Fruit fly (Drosophila melanogaster) whole organism, embryonic: ENCODE data around the gene Atat.

Source experiments
- Atf3 ChIP-seq: fragments of 200-800 bp; sonication (Bioruptor generic); optimal IDR thresholded peaks from 3 replicates; lab custom pipeline; 2016; ENCODE audit warnings: missing biosample characterization, missing genetic modification characterization
- CG10431 ChIP-seq: fragments of 200-800 bp; sonication (Bioruptor generic); optimal IDR thresholded peaks from 3 replicates; lab custom pipeline; 2018; ENCODE audit warnings: missing biosample characterization, mild to moderate bottlenecking, missing genetic modification characterization
- CG10565 ChIP-seq: fragments of 200-800 bp; sonication (Bioruptor generic); optimal IDR thresholded peaks from 3 replicates; lab custom pipeline; 2016; ENCODE audit warnings: missing biosample characterization, mild to moderate bottlenecking, missing genetic modification characterization
- CG12299 ChIP-seq: fragments of 200-800 bp; sonication (Bioruptor generic); optimal IDR thresholded peaks from 2 replicates; lab custom pipeline; 2018; ENCODE audit warnings: missing biosample characterization, mild to moderate bottlenecking, missing genetic modification characterization
- CG15073 ChIP-seq: fragments of 200-800 bp; sonication (Bioruptor generic); optimal IDR thresholded peaks from 2 replicates; lab custom pipeline; 2016; ENCODE audit warnings: missing biosample characterization, missing genetic modification characterization
- CG30020 ChIP-seq: fragments of 200-800 bp; optimal IDR thresholded peaks from 2 replicates; lab custom pipeline; 2019; ENCODE audit warnings: missing biosample characterization, mild to moderate bottlenecking, missing genetic modification characterization, moderate library complexity
- CG34376 ChIP-seq: fragments of 200-800 bp; sonication (Bioruptor generic); optimal IDR thresholded peaks from 2 replicates; lab custom pipeline; 2018; ENCODE audit warnings: missing biosample characterization, mild to moderate bottlenecking, missing genetic modification characterization
- CG34422 ChIP-seq: fragments of 200-800 bp; sonication (Bioruptor generic); IDR thresholded peaks from 3 replicates; pipeline ENCODE4 v1.3.6; 2022; ENCODE audit warnings: missing biosample characterization, missing genetic modification characterization
- CG4424 ChIP-seq: fragments of 200-800 bp; sonication (Bioruptor generic); optimal IDR thresholded peaks from 3 replicates; lab custom pipeline; 2016; ENCODE audit warnings: missing biosample characterization, missing genetic modification characterization
- CG6254 ChIP-seq: fragments of 200-800 bp; sonication (Bioruptor generic); optimal IDR thresholded peaks from 3 replicates; lab custom pipeline; 2017; ENCODE audit warnings: mild to moderate bottlenecking, missing biosample characterization, missing genetic modification reagents, missing genetic modification characterization
- CG6689 ChIP-seq: fragments of 200-800 bp; sonication (Bioruptor generic); IDR thresholded peaks from 2 replicates; pipeline ENCODE4 v1.3.6; 2022; ENCODE audit warnings: missing biosample characterization, missing genetic modification characterization
- CG8765 ChIP-seq: fragments of 200-800 bp; sonication (Bioruptor generic); IDR thresholded peaks from 2 replicates; pipeline ENCODE4 v1.3.6; 2022; ENCODE audit warnings: missing biosample characterization, missing genetic modification characterization
- CG9932 ChIP-seq: fragments of 200-800 bp; sonication (Bioruptor generic); IDR thresholded peaks from 2 replicates; pipeline ENCODE4 v1.3.6; 2022; ENCODE audit warnings: missing biosample characterization, missing genetic modification characterization
- CkIIα-i1 ChIP-seq: fragments of 200-800 bp; sonication (Bioruptor generic); IDR thresholded peaks from 2 replicates; pipeline ENCODE4 v1.3.6; 2022; ENCODE audit warnings: missing biosample characterization, missing genetic modification characterization
- E2f1 ChIP-seq: fragments of 200-800 bp; sonication (Bioruptor generic); IDR thresholded peaks from 2 replicates; pipeline ENCODE4 v1.3.6; 2022; ENCODE audit warnings: missing biosample characterization, missing genetic modification characterization
- Fer2 ChIP-seq: fragments of 200-800 bp; sonication (Bioruptor generic); optimal IDR thresholded peaks from 2 replicates; lab custom pipeline; 2018; ENCODE audit warnings: missing biosample characterization, mild to moderate bottlenecking, missing genetic modification characterization, moderate library complexity
- H15 ChIP-seq: fragments of 200-800 bp; sonication (Bioruptor generic); IDR thresholded peaks from 3 replicates; pipeline ENCODE4 v1.3.6; 2022; ENCODE audit warnings: missing biosample characterization, missing genetic modification characterization
- Hr78 ChIP-seq, 2 experiments: fragments of 200-800 bp in 1 of 2; fragments of >200 bp in 1 of 2; sonication (Bioruptor generic) in 1 of 2; optimal IDR thresholded peaks; 2 replicates each; lab custom pipeline; 2017 to 2019; ENCODE audit warnings: missing biosample characterization in 2 of 2, missing genetic modification characterization in 2 of 2, mild to moderate bottlenecking in 1 of 2, moderate library complexity in 1 of 2
- Meics ChIP-seq: fragments of 200-800 bp; sonication (Bioruptor generic); optimal IDR thresholded peaks from 2 replicates; lab custom pipeline; 2017; ENCODE audit warnings: missing biosample characterization, mild to moderate bottlenecking, missing genetic modification characterization
- Myb ChIP-seq: fragments of 200-800 bp; sonication (Bioruptor generic); optimal IDR thresholded peaks from 2 replicates; lab custom pipeline; 2016; ENCODE audit warnings: missing biosample characterization, missing genetic modification characterization
- Nf-YA ChIP-seq: fragments of 200-800 bp; sonication (Bioruptor generic); IDR thresholded peaks from 2 replicates; pipeline ENCODE4 v1.3.6; 2022; ENCODE audit warnings: missing biosample characterization, missing genetic modification characterization
- Ravus ChIP-seq: fragments of 200-800 bp; sonication (Bioruptor generic); IDR thresholded peaks from 2 replicates; pipeline ENCODE4 v1.3.6; 2022; ENCODE audit warnings: missing biosample characterization, missing genetic modification characterization
- Rx ChIP-seq: fragments of 200-800 bp; sonication (Bioruptor generic); IDR thresholded peaks from 2 replicates; pipeline ENCODE4 v1.3.6; 2022; ENCODE audit warnings: missing biosample characterization, missing genetic modification characterization
- Taf1 ChIP-seq: fragments of 200-800 bp; sonication (Bioruptor generic); IDR thresholded peaks from 2 replicates; pipeline ENCODE4 v1.3.6; 2022; ENCODE audit warnings: missing biosample characterization, missing genetic modification characterization
- bsh ChIP-seq, 2 experiments: fragments of 200-800 bp; sonication (Bioruptor generic); optimal IDR thresholded peaks; 2 replicates each; lab custom pipeline; 2017 to 2018; ENCODE audit warnings: mild to moderate bottlenecking in 2 of 2, missing biosample characterization in 2 of 2, missing genetic modification characterization in 2 of 2, moderate library complexity in 1 of 2
- cato ChIP-seq: fragments of 200-800 bp; sonication (Bioruptor generic); optimal IDR thresholded peaks from 2 replicates; lab custom pipeline; 2016; ENCODE audit warnings: missing biosample characterization, missing genetic modification characterization, borderline replicate concordance
- chn ChIP-seq: fragments of 200-800 bp; sonication (Bioruptor generic); optimal IDR thresholded peaks from 2 replicates; lab custom pipeline; 2016; ENCODE audit warnings: missing biosample characterization, missing genetic modification characterization
- da ChIP-seq: fragments of 200-800 bp; sonication (Bioruptor generic); optimal IDR thresholded peaks from 2 replicates; lab custom pipeline; 2016; ENCODE audit warnings: missing biosample characterization, missing genetic modification characterization
- danr ChIP-seq: fragments of 200-800 bp; sonication (Bioruptor generic); IDR thresholded peaks from 2 replicates; pipeline ENCODE4 v1.3.6; 2022; ENCODE audit warnings: missing biosample characterization, missing genetic modification characterization
- fd64A ChIP-seq: fragments of 200-800 bp; sonication (Bioruptor generic); optimal IDR thresholded peaks from 3 replicates; lab custom pipeline; 2018; ENCODE audit warnings: missing biosample characterization, mild to moderate bottlenecking, missing genetic modification characterization
- gce ChIP-seq: fragments of 200-800 bp; sonication (Bioruptor generic); IDR thresholded peaks from 3 replicates; pipeline ENCODE4 v1.3.6; 2022; ENCODE audit warnings: missing biosample characterization, missing genetic modification characterization
- gcm2 ChIP-seq: fragments of 200-800 bp; sonication (Bioruptor generic); optimal IDR thresholded peaks from 2 replicates; lab custom pipeline; 2016; ENCODE audit warnings: missing biosample characterization, missing genetic modification characterization
- gfzf ChIP-seq: fragments of 200-800 bp; sonication (Bioruptor generic); optimal IDR thresholded peaks from 2 replicates; lab custom pipeline; 2016; ENCODE audit warnings: missing biosample characterization, mild to moderate bottlenecking, missing genetic modification characterization, moderate library complexity
- gsb-n ChIP-seq: fragments of 200-800 bp; sonication (Bioruptor generic); optimal IDR thresholded peaks from 3 replicates; lab custom pipeline; 2018; ENCODE audit warnings: missing biosample characterization, mild to moderate bottlenecking, missing genetic modification characterization
- ham ChIP-seq: fragments of 200-800 bp; sonication (Bioruptor generic); IDR thresholded peaks from 2 replicates; pipeline ENCODE4 v1.3.6; 2022; ENCODE audit warnings: missing biosample characterization, missing genetic modification characterization
- hkb ChIP-seq, 2 experiments: fragments of 200-800 bp in 1 of 2; fragments of >200 bp in 1 of 2; sonication (Bioruptor generic) in 1 of 2; IDR thresholded peaks in 1 of 2; optimal IDR thresholded peaks in 1 of 2; 2 replicates each; pipeline versions ENCODE4 v1.3.6 to Lab custom; 2017 to 2022; ENCODE audit warnings: missing biosample characterization in 1 of 2, missing genetic modification characterization in 1 of 2
- jigr1 ChIP-seq: fragments of 200-800 bp; sonication (Bioruptor generic); IDR thresholded peaks from 3 replicates; pipeline ENCODE4 v1.3.6; 2022; ENCODE audit warnings: missing biosample characterization, missing genetic modification characterization
- klu ChIP-seq: fragments of 200-800 bp; sonication (Bioruptor generic); IDR thresholded peaks from 2 replicates; pipeline ENCODE4 v1.3.6; 2022; ENCODE audit warnings: missing biosample characterization, missing genetic modification characterization
- lmd ChIP-seq: fragments of 200-800 bp; sonication (Bioruptor generic); IDR thresholded peaks from 2 replicates; pipeline ENCODE4 v1.3.6; 2022; ENCODE audit warnings: missing biosample characterization, missing genetic modification characterization
- mam ChIP-seq: fragments of 200-800 bp; sonication (Bioruptor generic); optimal IDR thresholded peaks from 3 replicates; lab custom pipeline; 2016; ENCODE audit warnings: missing biosample characterization, missing genetic modification characterization
- nerfin-2 ChIP-seq: fragments of 200-800 bp; sonication (Bioruptor generic); IDR thresholded peaks from 2 replicates; pipeline ENCODE4 v1.3.6; 2022; ENCODE audit warnings: missing biosample characterization, missing genetic modification characterization; ENCODE audit not compliant: partially characterized antibody
- otp ChIP-seq: fragments of 200-800 bp; sonication (Bioruptor generic); IDR thresholded peaks from 3 replicates; pipeline ENCODE4, ENCODE4 v1.3.6; 2022; ENCODE audit warnings: missing biosample characterization, missing genetic modification characterization
- phol ChIP-seq: fragments of 200-800 bp; sonication (Bioruptor generic); optimal IDR thresholded peaks from 3 replicates; lab custom pipeline; 2018; ENCODE audit warnings: missing biosample characterization, mild to moderate bottlenecking, missing genetic modification characterization, moderate library complexity
- row ChIP-seq: fragments of 200-800 bp; sonication (Bioruptor generic); IDR thresholded peaks from 3 replicates; pipeline ENCODE4 v1.3.6; 2022; ENCODE audit warnings: missing biosample characterization, missing genetic modification characterization
- sob ChIP-seq: fragments of 200-800 bp; sonication (Bioruptor generic); IDR thresholded peaks from 2 replicates; pipeline ENCODE4 v1.3.6; 2022; ENCODE audit warnings: missing biosample characterization, missing genetic modification characterization
- stwl ChIP-seq: fragments of 200-800 bp; sonication (Bioruptor generic); optimal IDR thresholded peaks from 3 replicates; lab custom pipeline; 2018; ENCODE audit warnings: missing biosample characterization, mild to moderate bottlenecking, missing genetic modification characterization, moderate library complexity
- twi ChIP-seq: fragments of 200-800 bp; optimal IDR thresholded peaks from 2 replicates; lab custom pipeline; 2019; ENCODE audit warnings: missing biosample characterization, mild to moderate bottlenecking, missing genetic modification characterization, moderate library complexity
- unpg ChIP-seq: fragments of 200-800 bp; sonication (Bioruptor generic); optimal IDR thresholded peaks from 3 replicates; lab custom pipeline; 2018; ENCODE audit warnings: missing biosample characterization, mild to moderate bottlenecking, missing genetic modification characterization, moderate library complexity
- usp ChIP-seq: fragments of >200 bp; optimal IDR thresholded peaks from 2 replicates; lab custom pipeline; 2017; ENCODE audit warnings: missing biosample characterization, missing genetic modification characterization
- wek ChIP-seq: fragments of 200-800 bp; sonication (Bioruptor generic); optimal IDR thresholded peaks from 3 replicates; lab custom pipeline; 2018; ENCODE audit warnings: missing biosample characterization, mild to moderate bottlenecking, missing genetic modification characterization, moderate library complexity
- zfh1 ChIP-seq: fragments of 200-800 bp; sonication (Bioruptor generic); IDR thresholded peaks from 3 replicates; pipeline ENCODE4 v1.3.6; 2022; ENCODE audit warnings: missing biosample characterization, missing genetic modification characterization

Gene Atat

dm6 chr3L:9397156-9397555, 29.4 kb downstream of the Atat start (continued):
- TF ChIP-seq cato, result no peak
- peak; percentile 76 for TF ChIP-seq sob (GFP tag; lab: Robert Waterston, UW)
- TF ChIP-seq wek (GFP tag; lab: Kevin White, UChicago), result peak; percentile 79
- TF ChIP-seq zfh1 (GFP tag; lab: Robert Waterston, UW), result peak; percentile 59; the same call in 2 of the 3 replicates
- peak; percentile 90 for TF ChIP-seq Meics (GFP tag; lab: Kevin White, UChicago)
- TF ChIP-seq fd64A, result peak; percentile 82
- TF ChIP-seq Ravus, result no peak
- TF ChIP-seq bsh (GFP tag; optimal IDR thresholded peaks at IDR 0.05; lab: Kevin White, UChicago), result peak in 1 of 2 experiments; percentile 4
- peak; percentile 45 for TF ChIP-seq unpg (GFP tag; lab: Kevin White, UChicago)
- TF ChIP-seq CG12299, result peak; percentile 80
- no peak for TF ChIP-seq otp (GFP tag; lab: Robert Waterston, UW)
- TF ChIP-seq gce (GFP tag; lab: Robert Waterston, UW), result no peak
- peak; percentile 75 for TF ChIP-seq CG34376
- TF ChIP-seq row (GFP tag; lab: Robert Waterston, UW), result no peak
- TF ChIP-seq CG6254 (GFP tag; lab: Kevin White, UChicago), result peak; percentile 34
- TF ChIP-seq usp, result no peak
- TF ChIP-seq CG6689 (GFP tag; lab: Robert Waterston, UW), result no peak
- TF ChIP-seq stwl, result no peak
- TF ChIP-seq CG9932 (GFP tag; lab: Robert Waterston, UW), result no peak
- TF ChIP-seq CkIIα-i1 (GFP tag; lab: Robert Waterston, UW), result no peak
- TF ChIP-seq Hr78 (GFP tag; optimal IDR thresholded peaks at IDR 0.05; lab: Kevin White, UChicago), result no peak
- TF ChIP-seq ham (GFP tag; lab: Robert Waterston, UW), result peak; percentile 31; the same call in 1 of the 2 replicates
- TF ChIP-seq CG4424, result peak; percentile 24
- TF ChIP-seq Atf3 (GFP tag; lab: Kevin White, UChicago), result no peak
- no peak for TF ChIP-seq gcm2 (GFP tag; lab: Kevin White, UChicago)
- no peak for TF ChIP-seq CG34422 (GFP tag; lab: Robert Waterston, UW)
- TF ChIP-seq gsb-n (tag; lab: Kevin White, UChicago), result peak; percentile 38
- TF ChIP-seq Taf1 (GFP tag; lab: Robert Waterston, UW), result no peak
- TF ChIP-seq Fer2 (tag; lab: Kevin White, UChicago), result peak; percentile 59
- TF ChIP-seq H15 (GFP tag; lab: Robert Waterston, UW), result no peak
- no peak for TF ChIP-seq CG10431 (GFP tag; lab: Kevin White, UChicago)
- TF ChIP-seq jigr1 (GFP tag; lab: Robert Waterston, UW), result no peak
- TF ChIP-seq Myb (GFP tag; lab: Kevin White, UChicago), result peak; percentile 25
- TF ChIP-seq hkb (optimal IDR thresholded peaks at IDR 0.05; lab: Kevin White, UChicago), result no peak
- peak; percentile 67; the same call in 1 of the 2 replicates for TF ChIP-seq hkb (GFP tag; IDR thresholded peaks at IDR 0.05; lab: Robert Waterston, UW)
- no peak for TF ChIP-seq Rx (GFP tag; lab: Robert Waterston, UW)
- 0 out of 2 replicates have a peak, but pooled peaks have one; percentile 31 for TF ChIP-seq Nf-YA (GFP tag; lab: Robert Waterston, UW)
- TF ChIP-seq phol (tag; lab: Kevin White, UChicago), result no peak
- TF ChIP-seq mam (GFP tag; lab: Kevin White, UChicago), result peak; percentile 68
- no peak for TF ChIP-seq CG30020 (tag; lab: Kevin White, UChicago)
- TF ChIP-seq danr (GFP tag; lab: Robert Waterston, UW), result no peak
- TF ChIP-seq da, result no peak
- TF ChIP-seq lmd (GFP tag; lab: Robert Waterston, UW), result no peak
- TF ChIP-seq twi (tag; lab: Kevin White, UChicago), result peak; percentile 42
- TF ChIP-seq CG10565, result no peak
- TF ChIP-seq chn (GFP tag; lab: Kevin White, UChicago), result no peak
- no peak for TF ChIP-seq nerfin-2 (GFP tag; lab: Robert Waterston, UW)
- TF ChIP-seq gfzf, result no peak
- TF ChIP-seq klu (GFP tag; lab: Robert Waterston, UW), result no peak
- TF ChIP-seq CG8765 (GFP tag; lab: Robert Waterston, UW), result no peak
- TF ChIP-seq CG15073, result no peak
- peak; percentile 24; the same call in 1 of the 2 replicates for TF ChIP-seq E2f1 (GFP tag; lab: Robert Waterston, UW)
